Fruit fly (Drosophila melanogaster): ENCODE measurements around the gene Met.

Met gene

DNA sequence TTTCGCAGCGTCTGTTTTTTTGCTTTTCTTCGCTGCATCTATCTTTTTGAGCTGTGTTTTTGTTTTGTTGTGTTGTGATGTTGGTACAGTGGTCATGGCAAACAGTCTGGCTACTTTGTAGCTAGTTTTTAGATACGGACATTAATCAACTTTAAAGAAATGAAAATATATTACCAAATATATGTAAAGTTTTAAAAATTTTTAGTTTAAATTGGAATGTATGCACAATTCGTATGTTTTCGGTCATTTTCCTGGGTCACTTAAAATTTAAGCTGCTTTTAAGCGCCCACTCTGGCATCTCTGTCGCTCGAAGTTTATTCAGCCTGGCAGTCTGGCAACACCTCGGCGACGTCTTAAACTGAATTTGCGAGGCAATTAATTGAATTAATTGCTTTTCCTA lies 39.4 kb upstream of the Met start, which contains the start of gene CG11695 (continued):
- TF ChIP-seq Spps (tag; optimal IDR thresholded peaks at IDR 0.05) (no peak), CG18262 (tag; optimal IDR thresholded peaks at IDR 0.05) (peak; percentile 62), Xbp1 (GFP tag; optimal IDR thresholded peaks at IDR 0.05) (peak; percentile 73), CG18011 (GFP tag; optimal IDR thresholded peaks at IDR 0.05) (peak; percentile 23), BEAF-32 (GFP tag; optimal IDR thresholded peaks at IDR 0.05) (peak; percentile 34), Drgx (GFP tag; IDR thresholded peaks at IDR 0.05) (peak; percentile 49; the same call in 1 of the 2 replicates), sna (GFP tag; IDR thresholded peaks at IDR 0.05; ENCODE audit: partially characterized antibody) (no peak), sc (optimal IDR thresholded peaks at IDR 0.05) (no peak), sc (GFP tag; optimal IDR thresholded peaks at IDR 0.05) (no peak), CG11695 (GFP tag; IDR thresholded peaks at IDR 0.05) (peak; percentile 64; the same call in 1 of the 3 replicates), CG11696 (GFP tag; IDR thresholded peaks at IDR 0.05) (peak; percentile 45; the same call in 1 of the 2 replicates), zen (tag; optimal IDR thresholded peaks at IDR 0.05) (peak; percentile 54), CG3065 (GFP tag; optimal IDR thresholded peaks at IDR 0.05) (no peak), gro (GFP tag; optimal IDR thresholded peaks at IDR 0.05) (no peak), CG42726 (GFP tag; IDR thresholded peaks at IDR 0.05; ENCODE audit: partially characterized antibody) (no peak), wek (GFP tag; optimal IDR thresholded peaks at IDR 0.05) (no peak), CG7271 (tag; optimal IDR thresholded peaks at IDR 0.05) (no peak), CkIIα-i1 (GFP tag; IDR thresholded peaks at IDR 0.05) (no peak), CG12769 (tag; optimal IDR thresholded peaks at IDR 0.05) (no peak), HLHmδ (GFP tag; optimal IDR thresholded peaks at IDR 0.05) (no peak), usp (GFP tag; optimal IDR thresholded peaks at IDR 0.05) (no peak), CG8944 (GFP tag; optimal IDR thresholded peaks at IDR 0.05) (no peak), PHDP (tag; optimal IDR thresholded peaks at IDR 0.05) (peak; percentile 67), CTCF (GFP tag; optimal IDR thresholded peaks at IDR 0.05) (no peak), Asciz (GFP tag; optimal IDR thresholded peaks at IDR 0.05) (no peak), CG14710 (tag; optimal IDR thresholded peaks at IDR 0.05) (peak; percentile 73), vfl (GFP tag; optimal IDR thresholded peaks at IDR 0.05) (no peak), Abd-B (GFP tag; optimal IDR thresholded peaks at IDR 0.05) (peak; percentile 65), CG17361 (GFP tag; IDR thresholded peaks at IDR 0.05) (peak; percentile 69), CG7963 (GFP tag; IDR thresholded peaks at IDR 0.05; ENCODE audit: partially characterized antibody) (no peak), Oli (tag; optimal IDR thresholded peaks at IDR 0.05) (peak; percentile 57), crol (GFP tag; IDR thresholded peaks at IDR 0.05) (no peak), prd (optimal IDR thresholded peaks at IDR 0.05) (no peak), prd (GFP tag; IDR thresholded peaks at IDR 0.05) (peak; percentile 77), Neu2 (GFP tag; optimal IDR thresholded peaks at IDR 0.05; ENCODE audit: borderline replicate concordance) (no peak), schlank (tag; optimal IDR thresholded peaks at IDR 0.05) (peak; percentile 36), bigmax (GFP tag; optimal IDR thresholded peaks at IDR 0.05) (no peak), jing (GFP tag; optimal IDR thresholded peaks at IDR 0.05) (no peak), CG6765 (GFP tag; optimal IDR thresholded peaks at IDR 0.05) (no peak), chif (GFP tag; optimal IDR thresholded peaks at IDR 0.05) (peak; percentile 19 to 54), dimm (GFP tag; IDR thresholded peaks at IDR 0.05) (no peak), CG12236 (GFP tag; optimal IDR thresholded peaks at IDR 0.05) (no peak), CG10565 (GFP tag; optimal IDR thresholded peaks at IDR 0.05) (no peak), twi (tag; optimal IDR thresholded peaks at IDR 0.05) (peak; percentile 43), unc-4 (GFP tag; IDR thresholded peaks at IDR 0.05; ENCODE audit: partially characterized antibody) (no peak), E2f2 (GFP tag; IDR thresholded peaks at IDR 0.05) (peak; percentile 50), dpn (GFP tag; optimal IDR thresholded peaks at IDR 0.05) (peak; percentile 41 to 69), esg (GFP tag; conservative IDR thresholded peaks at IDR 0.05) (peak; percentile 47; the same call in 1 of the 2 replicates), jigr1 (GFP tag; IDR thresholded peaks at IDR 0.05) (no peak), CG14014 (GFP tag; IDR thresholded peaks at IDR 0.05) (peak; percentile 70), tin (GFP tag; optimal IDR thresholded peaks at IDR 0.05) (peak; percentile 50), CG5245 (GFP tag; optimal IDR thresholded peaks at IDR 0.05) (peak; percentile 30)
